Worm (Caenorhabditis elegans): Measurements from ENCODE around the gene C14E2.1.
A peak's percentile ranks its signal among the peaks of the same experiment; 100 is the strongest.

C14E2.1 gene

ce11 chrX:1860422-1860821 lies 34.2 kb downstream of the C14E2.1 start, which contains the start of gene T26C11.8:
Gene T26C11.8 (plus strand): TSS chrX:1860722.
- TF ChIP-seq ham-2 (GFP tag; optimal IDR thresholded peaks at IDR 0.05): no peak
- TF ChIP-seq pha-4 (tag; optimal IDR thresholded peaks at IDR 0.05): no peak
- TF ChIP-seq nhr-76 (tag; optimal IDR thresholded peaks at IDR 0.05): no peak
- TF ChIP-seq unc-62 (GFP tag; optimal IDR thresholded peaks at IDR 0.05): no peak
- no peak for TF ChIP-seq mab-5 (tag; optimal IDR thresholded peaks at IDR 0.05)
- TF ChIP-seq tbx-8 (GFP tag; optimal IDR thresholded peaks at IDR 0.05): no peak
- TF ChIP-seq nhr-2 (tag; optimal IDR thresholded peaks at IDR 0.05): no peak
- no peak for TF ChIP-seq elt-3 (tag; optimal IDR thresholded peaks at IDR 0.05)

ce11 chrX:1864946-1865345 lies 38.7 kb downstream of the C14E2.1 start, which contains the start of gene tbx-41:
Gene tbx-41 (plus strand): TSS chrX:1865246.
- TF ChIP-seq nhr-28 (tag; optimal IDR thresholded peaks at IDR 0.05) (no peak), unc-62 (GFP tag; optimal IDR thresholded peaks at IDR 0.05) (no peak), nhr-2 (tag; optimal IDR thresholded peaks at IDR 0.05) (no peak), ces-1 (GFP tag; optimal IDR thresholded peaks at IDR 0.05) (no peak), ceh-83 (GFP tag; optimal IDR thresholded peaks at IDR 0.05) (no peak), ztf-11 (tag; optimal IDR thresholded peaks at IDR 0.05) (no peak), sptf-1 (tag; optimal IDR thresholded peaks at IDR 0.05) (no peak), unc-39 (tag; optimal IDR thresholded peaks at IDR 0.05) (no peak), mep-1 (tag; optimal IDR thresholded peaks at IDR 0.05) (no peak), tbx-8 (GFP tag; optimal IDR thresholded peaks at IDR 0.05) (no peak), elt-1 (tag; optimal IDR thresholded peaks at IDR 0.05; ENCODE audit: borderline replicate concordance, insufficient read depth) (no peak), lin-32 (GFP tag; optimal IDR thresholded peaks at IDR 0.05) (no peak), mab-5 (tag; optimal IDR thresholded peaks at IDR 0.05) (no peak)

ce11 chrX:1870991-1871390 lies 44.7 kb downstream of the C14E2.1 start:
- TF ChIP-seq snpc-4 (tag; optimal IDR thresholded peaks at IDR 0.05) (no peak), sptf-1 (tag; optimal IDR thresholded peaks at IDR 0.05) (no peak), lsy-2 (tag; optimal IDR thresholded peaks at IDR 0.05) (peak; percentile 61), pha-4 (tag; optimal IDR thresholded peaks at IDR 0.05) (peak; percentile 11)
